Fruit fly (Drosophila melanogaster) whole organism, pupa: ENCODE data around the gene CG14259.

Experiments
- CG10348 ChIP-seq: fragments of 200-800 bp; sonication (Bioruptor generic); IDR thresholded peaks from 2 replicates; pipeline ENCODE4 v1.3.6; 2022; ENCODE audit warnings: missing biosample characterization, missing genetic modification characterization
- CG12605 ChIP-seq: fragments of 200-800 bp; sonication (Bioruptor generic); IDR thresholded peaks from 2 replicates; pipeline ENCODE4 v1.3.6; 2022; ENCODE audit warnings: missing biosample characterization, missing genetic modification characterization
- CG13204 ChIP-seq: fragments of 200-800 bp; sonication (Bioruptor generic); optimal IDR thresholded peaks from 2 replicates; lab custom pipeline; 2018; ENCODE audit warnings: missing biosample characterization, mild to moderate bottlenecking, missing genetic modification characterization, moderate library complexity
- CG14655 ChIP-seq: fragments of 200-800 bp; sonication (Bioruptor generic); optimal IDR thresholded peaks from 3 replicates; lab custom pipeline; 2017; ENCODE audit warnings: mild to moderate bottlenecking, missing biosample characterization, missing genetic modification reagents, missing genetic modification characterization
- CG17806 ChIP-seq: fragments of 200-800 bp; sonication (Bioruptor generic); optimal IDR thresholded peaks from 2 replicates; lab custom pipeline; 2018; ENCODE audit warnings: missing biosample characterization, mild to moderate bottlenecking, missing genetic modification characterization, moderate library complexity
- CG32121 ChIP-seq: fragments of 200-800 bp; sonication (Bioruptor generic); IDR thresholded peaks from 2 replicates; pipeline ENCODE4 v1.3.6; 2022; ENCODE audit warnings: missing biosample characterization, missing genetic modification characterization
- CG9948 ChIP-seq: fragments of 200-800 bp; sonication (Bioruptor generic); optimal IDR thresholded peaks from 2 replicates; lab custom pipeline; 2018; ENCODE audit warnings: missing biosample characterization, mild to moderate bottlenecking, missing genetic modification characterization, moderate library complexity
- D1 ChIP-seq: fragments of 200-800 bp; sonication (Bioruptor generic); optimal IDR thresholded peaks from 2 replicates; lab custom pipeline; 2018; ENCODE audit warnings: missing biosample characterization, mild to moderate bottlenecking, missing genetic modification characterization, moderate library complexity
- EcR ChIP-seq: fragments of 200-800 bp; sonication (Bioruptor generic); optimal IDR thresholded peaks from 3 replicates; lab custom pipeline; 2019; ENCODE audit warnings: missing biosample characterization, missing genetic modification characterization, mild to moderate bottlenecking, moderate library complexity, missing genetic modification reagents
- Ets98B ChIP-seq: fragments of 200-800 bp; sonication (Bioruptor generic); IDR thresholded peaks from 2 replicates; pipeline ENCODE4 v1.3.6; 2022; ENCODE audit warnings: missing biosample characterization, missing genetic modification characterization
- fd96Ca ChIP-seq: fragments of 200-800 bp; sonication (Bioruptor generic); IDR thresholded peaks from 3 replicates; pipeline ENCODE4 v1.3.6; 2022; ENCODE audit warnings: missing biosample characterization, missing genetic modification characterization
- gl ChIP-seq: fragments of 200-800 bp; sonication (Bioruptor generic); optimal IDR thresholded peaks from 2 replicates; lab custom pipeline; 2018; ENCODE audit warnings: missing biosample characterization, mild to moderate bottlenecking, missing genetic modification characterization
- rn ChIP-seq: fragments of 200-800 bp; sonication (Bioruptor generic); IDR thresholded peaks from 2 replicates; pipeline ENCODE4 v1.3.6; 2022; ENCODE audit warnings: missing biosample characterization, missing genetic modification characterization

DNA sequence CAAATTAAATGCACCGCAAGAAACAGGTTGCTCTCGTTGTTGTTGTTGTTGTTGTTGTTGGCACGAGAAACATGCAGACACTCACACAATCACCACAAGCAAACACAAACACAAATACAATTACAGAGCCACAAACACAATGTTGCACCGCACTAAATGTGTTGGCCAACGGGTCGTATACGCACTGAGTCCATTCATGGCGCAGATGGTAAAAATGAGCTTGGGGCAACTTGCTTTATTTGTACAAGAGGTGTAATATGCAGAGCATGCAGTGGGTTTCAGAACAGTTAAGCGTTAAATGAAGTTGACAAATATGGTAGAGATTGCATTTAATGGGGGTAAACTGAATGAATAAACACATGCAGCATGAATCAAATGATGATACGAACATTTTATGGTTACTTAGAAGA, 43.6 kb downstream of the CG14259 start:
- no peak for TF ChIP-seq gl (tag; lab: Kevin White, UChicago)
- no peak for TF ChIP-seq CG9948 (tag; lab: Kevin White, UChicago)
- no peak for TF ChIP-seq CG32121 (GFP tag; lab: Robert Waterston, UW)
- TF ChIP-seq CG14655 (GFP tag; lab: Kevin White, UChicago), result no peak
- TF ChIP-seq Ets98B (GFP tag; lab: Robert Waterston, UW), result no peak
- TF ChIP-seq CG12605 (GFP tag; lab: Robert Waterston, UW), result 0 out of 2 replicates have a peak, but pooled peaks have one; percentile 12
- no peak for TF ChIP-seq EcR (GFP tag; lab: Kevin White, UChicago)
- TF ChIP-seq CG10348 (GFP tag; lab: Robert Waterston, UW), result no peak
- no peak for TF ChIP-seq rn (GFP tag; lab: Robert Waterston, UW)
- TF ChIP-seq D1, result no peak
- no peak for TF ChIP-seq CG13204 (GFP tag; lab: Kevin White, UChicago)
- TF ChIP-seq CG17806 (tag; lab: Kevin White, UChicago), result no peak
- no peak for TF ChIP-seq fd96Ca (GFP tag; lab: Robert Waterston, UW)
